Fruit fly (Drosophila melanogaster): ENCODE measurements around the gene CG33229.

CG33229 gene

DNA sequence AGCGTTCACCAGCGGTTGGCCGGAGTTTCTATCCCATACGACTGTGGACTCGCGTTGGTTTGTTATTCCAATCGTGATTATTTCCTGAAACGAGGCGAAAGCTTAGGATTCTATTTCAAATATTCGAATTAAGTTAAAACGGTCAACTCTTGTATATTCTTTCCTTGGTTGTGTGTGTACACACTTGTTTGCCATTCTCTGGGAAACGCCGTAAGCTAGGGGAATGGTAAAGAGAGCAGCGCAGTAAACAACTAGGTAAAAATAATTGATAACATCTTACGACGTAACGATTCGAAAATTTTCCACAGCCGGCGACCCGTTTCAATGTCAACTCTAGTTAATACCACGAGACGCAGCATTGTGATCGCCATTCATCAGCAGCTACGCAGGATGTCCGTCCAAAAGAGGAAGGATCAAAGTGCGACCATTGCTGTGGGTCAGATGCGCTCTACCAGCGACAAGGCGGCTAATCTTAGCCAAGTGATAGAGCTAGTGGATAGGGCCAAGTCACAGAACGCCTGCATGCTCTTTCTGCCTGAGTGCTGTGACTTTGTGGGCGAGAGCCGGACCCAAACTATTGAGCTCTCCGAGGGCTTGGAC, 20.0 kb upstream of the CG33229 start, which contains the start of gene NitFhit (continued):
- TF ChIP-seq CG6254 (GFP tag; optimal IDR thresholded peaks at IDR 0.05) (no peak), D19B (GFP tag; optimal IDR thresholded peaks at IDR 0.05) (no peak), CG12744 (GFP tag; optimal IDR thresholded peaks at IDR 0.05) (no peak), dmrt99B (tag; optimal IDR thresholded peaks at IDR 0.05) (no peak), amos (GFP tag; IDR thresholded peaks at IDR 0.05; ENCODE audit: partially characterized antibody) (no peak), Hmr (GFP tag; optimal IDR thresholded peaks at IDR 0.05) (no peak), Myb (GFP tag; optimal IDR thresholded peaks at IDR 0.05) (peak; percentile 95), Blimp-1 (GFP tag; optimal IDR thresholded peaks at IDR 0.05) (no peak), lbe (GFP tag; optimal IDR thresholded peaks at IDR 0.05) (no peak), bcd (GFP tag; optimal IDR thresholded peaks at IDR 0.05) (no peak), Rfx (GFP tag; IDR thresholded peaks at IDR 0.05) (no peak), bsh (GFP tag; optimal IDR thresholded peaks at IDR 0.05) (peak in 1 of 2 experiments; percentile 21), CG9727 (GFP tag; optimal IDR thresholded peaks at IDR 0.05) (no peak), CG31388 (GFP tag; optimal IDR thresholded peaks at IDR 0.05) (no peak), CG43689 (GFP tag; IDR thresholded peaks at IDR 0.05) (no peak), CG14710 (tag; optimal IDR thresholded peaks at IDR 0.05) (peak; percentile 100), CG17328 (GFP tag; IDR thresholded peaks at IDR 0.05) (no peak), salm (tag; optimal IDR thresholded peaks at IDR 0.05) (no peak), CG8478 (optimal IDR thresholded peaks at IDR 0.05) (no peak), sug (tag; optimal IDR thresholded peaks at IDR 0.05) (peak; percentile 36), gt (GFP tag; IDR thresholded peaks at IDR 0.05) (no peak), NFAT (GFP tag; IDR thresholded peaks at IDR 0.05) (peak; percentile 45; the same call in 1 of the 2 replicates), row (GFP tag; IDR thresholded peaks at IDR 0.05) (peak; percentile 48; the same call in 1 of the 3 replicates), gro (GFP tag; optimal IDR thresholded peaks at IDR 0.05) (no peak), Side (GFP tag; optimal IDR thresholded peaks at IDR 0.05) (no peak), CG4820 (GFP tag; optimal IDR thresholded peaks at IDR 0.05) (peak; percentile 87), CG6689 (GFP tag; IDR thresholded peaks at IDR 0.05) (no peak), CG1603 (tag; optimal IDR thresholded peaks at IDR 0.05) (peak; percentile 75), Ravus (GFP tag; IDR thresholded peaks at IDR 0.05) (no peak), Meics (GFP tag; optimal IDR thresholded peaks at IDR 0.05) (no peak), fd64A (GFP tag; optimal IDR thresholded peaks at IDR 0.05) (no peak), CG1647 (GFP tag; optimal IDR thresholded peaks at IDR 0.05) (no peak), crp (GFP tag; optimal IDR thresholded peaks at IDR 0.05) (peak in 1 of 2 experiments; percentile 73), fru (optimal IDR thresholded peaks at IDR 0.05) (no peak), CG10209 (GFP tag; optimal IDR thresholded peaks at IDR 0.05) (no peak), CG7786 (GFP tag; optimal IDR thresholded peaks at IDR 0.05) (no peak), dati (GFP tag; IDR thresholded peaks at IDR 0.05) (no peak), Sox100B (GFP tag; optimal IDR thresholded peaks at IDR 0.05) (no peak), slbo (GFP tag; IDR thresholded peaks at IDR 0.05) (0 out of 2 replicates have a peak, but pooled peaks have one; percentile 4), CG1832 (GFP tag; optimal IDR thresholded peaks at IDR 0.05) (no peak), Atf3 (GFP tag; optimal IDR thresholded peaks at IDR 0.05) (no peak), mirr (GFP tag; optimal IDR thresholded peaks at IDR 0.05) (peak; percentile 10), CG8089 (GFP tag; optimal IDR thresholded peaks at IDR 0.05) (no peak), CG34376 (GFP tag; optimal IDR thresholded peaks at IDR 0.05) (peak; percentile 39), CG11398 (GFP tag; optimal IDR thresholded peaks at IDR 0.05) (no peak), zfh1 (GFP tag; IDR thresholded peaks at IDR 0.05) (no peak), CG15514 (GFP tag; optimal IDR thresholded peaks at IDR 0.05) (peak; percentile 7), Lhr (GFP tag; optimal IDR thresholded peaks at IDR 0.05) (no peak), CG2199 (GFP tag; IDR thresholded peaks at IDR 0.05) (no peak), Six4 (GFP tag; optimal IDR thresholded peaks at IDR 0.05) (no peak), lmd (GFP tag; IDR thresholded peaks at IDR 0.05) (no peak)

All from whole organism, embryonic.